Fruit fly (Drosophila melanogaster) whole organism, embryonic: ENCODE data around the gene topi.

Experiments
- CG1024 ChIP-seq: fragments of 200-800 bp; sonication (Bioruptor generic); IDR thresholded peaks from 2 replicates; pipeline ENCODE4 v1.3.6; 2022; ENCODE audit warnings: missing biosample characterization, missing genetic modification characterization
- CG13296 ChIP-seq: fragments of 200-800 bp; sonication (Bioruptor generic); optimal IDR thresholded peaks from 3 replicates; lab custom pipeline; 2018; ENCODE audit warnings: missing biosample characterization, mild to moderate bottlenecking, missing genetic modification characterization
- CG14860 ChIP-seq: fragments of 200-800 bp; sonication (Bioruptor generic); IDR thresholded peaks from 3 replicates; pipeline ENCODE4 v1.3.6; 2022; ENCODE audit warnings: missing biosample characterization, missing genetic modification characterization; ENCODE audit not compliant: partially characterized antibody
- CG6175 ChIP-seq: fragments of 200-800 bp; sonication (Bioruptor generic); IDR thresholded peaks from 3 replicates; pipeline ENCODE4 v1.3.6; 2022; ENCODE audit warnings: missing biosample characterization, missing genetic modification characterization
- Oli ChIP-seq: fragments of 200-800 bp; sonication (Bioruptor generic); optimal IDR thresholded peaks from 2 replicates; lab custom pipeline; 2018; ENCODE audit warnings: missing biosample characterization, mild to moderate bottlenecking, missing genetic modification characterization, moderate library complexity
- ham ChIP-seq: fragments of 200-800 bp; sonication (Bioruptor generic); IDR thresholded peaks from 2 replicates; pipeline ENCODE4 v1.3.6; 2022; ENCODE audit warnings: missing biosample characterization, missing genetic modification characterization
- ken ChIP-seq: fragments of 200-800 bp; sonication (Bioruptor generic); IDR thresholded peaks from 3 replicates; pipeline ENCODE4 v1.3.6; 2022; ENCODE audit warnings: missing biosample characterization, missing genetic modification characterization
- nau ChIP-seq: fragments of 200-800 bp; sonication (Bioruptor generic); optimal IDR thresholded peaks from 3 replicates; lab custom pipeline; 2017; ENCODE audit warnings: missing biosample characterization, mild to moderate bottlenecking, missing genetic modification characterization, missing genetic modification reagents
- sens ChIP-seq: fragments of 200-800 bp; sonication (Bioruptor generic); peaks from one replicate; lab custom pipeline; 2016; ENCODE audit warnings: missing biosample characterization, missing genetic modification characterization
- trem ChIP-seq: fragments of 200-800 bp; optimal IDR thresholded peaks from 3 replicates; lab custom pipeline; 2019; ENCODE audit warnings: missing biosample characterization, mild to moderate bottlenecking, missing genetic modification characterization, moderate library complexity

dm6 chr3R:9784341-9785062 is 9.6 kb downstream of the topi start, which contains the start of the genes MtnA and CG8500:
- TF ChIP-seq ham (GFP tag; lab: Robert Waterston, UW) (no peak; the same call in 1 of the 2 replicates), CG13296 (GFP tag; lab: Kevin White, UChicago) (no peak), CG1024 (GFP tag; lab: Robert Waterston, UW) (no peak), ken (0 out of 3 replicates have a peak, but pooled peaks have one; percentile 31), trem (tag; lab: Kevin White, UChicago) (no peak), Oli (tag; lab: Kevin White, UChicago) (no peak), CG14860 (GFP tag; lab: Robert Waterston, UW) (no peak), nau (GFP tag; lab: Kevin White, UChicago) (no peak), CG6175 (GFP tag; lab: Robert Waterston, UW) (peak; percentile 78; the same call in 2 of the 3 replicates), sens (peak; percentile 33)
